Fruit fly (Drosophila melanogaster) whole organism, embryonic: ENCODE results near the gene CG14424.

ENCODE experiments used
- Blimp-1 ChIP-seq: fragments of 200-800 bp; sonication (Bioruptor generic); optimal IDR thresholded peaks from 3 replicates; lab custom pipeline; 2018; ENCODE audit warnings: missing biosample characterization, missing genetic modification characterization, mild to moderate bottlenecking, moderate library complexity, missing genetic modification reagents
- CG12391 ChIP-seq: fragments of 200-800 bp; sonication (Bioruptor generic); optimal IDR thresholded peaks from 3 replicates; lab custom pipeline; 2018; ENCODE audit warnings: missing biosample characterization, mild to moderate bottlenecking, missing genetic modification characterization, moderate library complexity
- CG13624 ChIP-seq: fragments of 200-800 bp; sonication (Bioruptor generic); optimal IDR thresholded peaks from 2 replicates; lab custom pipeline; 2016; ENCODE audit warnings: missing biosample characterization, missing genetic modification characterization
- CG17568 ChIP-seq: fragments of 200-800 bp; sonication (Bioruptor generic); optimal IDR thresholded peaks from 2 replicates; lab custom pipeline; 2018; ENCODE audit warnings: missing biosample characterization, mild to moderate bottlenecking, missing genetic modification characterization, moderate library complexity
- CG18011 ChIP-seq: fragments of 200-800 bp; sonication (Bioruptor generic); optimal IDR thresholded peaks from 2 replicates; lab custom pipeline; 2017; ENCODE audit warnings: missing biosample characterization, missing genetic modification characterization, mild to moderate bottlenecking, moderate library complexity, missing genotype
- CG6683 ChIP-seq: fragments of 200-800 bp; sonication (Bioruptor generic); optimal IDR thresholded peaks from 2 replicates; lab custom pipeline; 2017; ENCODE audit warnings: missing biosample characterization, mild to moderate bottlenecking, missing genetic modification characterization, missing genetic modification reagents
- CG7839 ChIP-seq: fragments of 200-800 bp; sonication (Bioruptor generic); optimal IDR thresholded peaks from 3 replicates; lab custom pipeline; 2018; ENCODE audit warnings: missing biosample characterization, mild to moderate bottlenecking, missing genetic modification characterization, moderate library complexity
- H2.0 ChIP-seq: fragments of 200-800 bp; sonication (Bioruptor generic); IDR thresholded peaks from 2 replicates; pipeline ENCODE4 v1.3.6; 2022; ENCODE audit warnings: missing biosample characterization, missing genetic modification characterization
- klu ChIP-seq: fragments of 200-800 bp; sonication (Bioruptor generic); IDR thresholded peaks from 2 replicates; pipeline ENCODE4 v1.3.6; 2022; ENCODE audit warnings: missing biosample characterization, missing genetic modification characterization
- org-1 ChIP-seq: fragments of 200-800 bp; sonication (Bioruptor generic); optimal IDR thresholded peaks from 2 replicates; lab custom pipeline; 2017; ENCODE audit warnings: missing biosample characterization, missing genetic modification characterization
- slbo ChIP-seq: fragments of 200-800 bp; sonication (Bioruptor generic); IDR thresholded peaks from 2 replicates; pipeline ENCODE4 v1.3.6; 2022; ENCODE audit warnings: missing biosample characterization, missing genetic modification characterization

dm6 chrX:2934827-2935226 lies 7.8 kb upstream of the CG14424 start, which contains the start of gene CG3592:
- TF ChIP-seq CG6683 (GFP tag; lab: Kevin White, UChicago) (no peak), slbo (GFP tag; lab: Robert Waterston, UW) (no peak), Blimp-1 (GFP tag; lab: Kevin White, UChicago) (no peak), CG7839 (tag; lab: Kevin White, UChicago) (no peak), klu (GFP tag; lab: Robert Waterston, UW) (no peak), H2.0 (GFP tag; lab: Robert Waterston, UW) (no peak), CG12391 (tag; lab: Kevin White, UChicago) (no peak), CG13624 (GFP tag; lab: Kevin White, UChicago) (no peak), CG18011 (GFP tag; lab: Kevin White, UChicago) (no peak), CG17568 (GFP tag; lab: Kevin White, UChicago) (no peak), org-1 (GFP tag; lab: Kevin White, UChicago) (no peak)
